Fruit fly (Drosophila melanogaster): ENCODE measurements around the gene Phae1.

DNA sequence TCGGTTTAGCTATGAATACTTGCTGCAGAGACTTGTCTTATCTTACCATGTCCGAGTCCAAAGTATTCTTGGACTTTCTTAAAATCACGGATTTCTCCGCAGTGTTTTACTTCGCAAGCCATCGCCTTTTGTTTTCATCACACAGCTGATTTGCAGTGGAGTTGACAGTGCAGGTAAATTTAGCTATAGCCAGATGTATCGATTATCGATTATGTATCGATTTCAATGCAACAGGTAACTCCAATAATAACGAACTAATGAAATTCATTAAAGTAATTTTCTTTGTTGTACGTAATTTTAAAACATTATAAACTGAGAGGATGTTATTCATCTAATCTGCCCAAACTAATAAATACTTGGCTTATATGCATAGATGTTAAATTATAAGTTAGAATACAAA lies 46.2 kb upstream of the Phae1 start, which contains the start of gene Rab3-GAP:
- TF ChIP-seq CG14711 (tag; optimal IDR thresholded peaks at IDR 0.05): peak; percentile 29
- no peak for TF ChIP-seq CG5204 (GFP tag; optimal IDR thresholded peaks at IDR 0.05)
- no peak for TF ChIP-seq CG33017 (tag; optimal IDR thresholded peaks at IDR 0.05)
- no peak for TF ChIP-seq CG12768 (GFP tag; optimal IDR thresholded peaks at IDR 0.05)
- no peak for TF ChIP-seq pad (GFP tag; optimal IDR thresholded peaks at IDR 0.05)
- no peak for TF ChIP-seq CG7045 (GFP tag; optimal IDR thresholded peaks at IDR 0.05)
- no peak for TF ChIP-seq kay (GFP tag; ENCODE audit: borderline replicate concordance)
- TF ChIP-seq CG7101 (tag; optimal IDR thresholded peaks at IDR 0.05): peak; percentile 13
- no peak for TF ChIP-seq ovo (GFP tag; optimal IDR thresholded peaks at IDR 0.05)
- no peak for TF ChIP-seq Crg-1 (GFP tag; optimal IDR thresholded peaks at IDR 0.05)
- TF ChIP-seq tj (GFP tag; optimal IDR thresholded peaks at IDR 0.05): no peak
- TF ChIP-seq CG1620 (GFP tag; optimal IDR thresholded peaks at IDR 0.05): no peak
